Worm (Caenorhabditis elegans) whole organism, early embryonic: Measurements from ENCODE around the gene C04A2.15.

Experiments used
- B0310.2 ChIP-seq: sonication (generic microtip); optimal IDR thresholded peaks from 2 replicates; lab custom pipeline; 2016; ENCODE audit warnings: mild to moderate bottlenecking, missing genetic modification characterization, missing compliant biosample characterization
- F13C5.2 ChIP-seq: sonication (generic microtip); optimal IDR thresholded peaks from 2 replicates; lab custom pipeline; 2017; ENCODE audit warnings: mild to moderate bottlenecking, missing genetic modification characterization, inconsistent platforms, missing compliant biosample characterization
- aly-1 ChIP-seq: sonication (generic microtip); optimal IDR thresholded peaks from 2 replicates; lab custom pipeline; 2016; ENCODE audit warnings: missing genetic modification characterization, missing compliant biosample characterization
- ama-1 ChIP-seq: fragments of 150-350 bp; optimal IDR thresholded peaks from 2 replicates; lab custom pipeline; 2014
- ceh-13 ChIP-seq: fragments of 200-800 bp; sonication (Bioruptor generic); optimal IDR thresholded peaks from 2 replicates; lab custom pipeline; 2018; ENCODE audit warnings: mild to moderate bottlenecking, missing genetic modification characterization, missing compliant biosample characterization
- ceh-36 ChIP-seq: sonication (generic microtip); optimal IDR thresholded peaks from 2 replicates; lab custom pipeline; 2016; ENCODE audit warnings: missing genetic modification characterization, inconsistent platforms, missing compliant biosample characterization
- ets-7 ChIP-seq: sonication (generic microtip); optimal IDR thresholded peaks from 2 replicates; lab custom pipeline; 2016; ENCODE audit warnings: missing genotype, missing genetic modification characterization, missing compliant biosample characterization
- flt-1 ChIP-seq: fragments of 200-800 bp; sonication (Bioruptor generic); IDR thresholded peaks from 2 replicates; pipeline ENCODE4 v1.3.6; 2022; ENCODE audit warnings: missing genetic modification characterization, missing compliant biosample characterization
- hmbx-1 ChIP-seq: sonication (generic microtip); optimal IDR thresholded peaks from 2 replicates; lab custom pipeline; 2016; ENCODE audit warnings: mild to moderate bottlenecking, missing genetic modification characterization, missing compliant biosample characterization
- hmg-4 ChIP-seq: fragments of 200-800 bp; sonication (Bioruptor generic); optimal IDR thresholded peaks from 2 replicates; lab custom pipeline; 2018; ENCODE audit warnings: mild to moderate bottlenecking, missing genetic modification characterization, missing compliant biosample characterization
- hnd-1 ChIP-seq: sonication (generic microtip); optimal IDR thresholded peaks from 2 replicates; lab custom pipeline; 2016; ENCODE audit warnings: missing genetic modification characterization, missing compliant biosample characterization
- pes-1 ChIP-seq: fragments of 200-800 bp; sonication (Bioruptor generic); IDR thresholded peaks from 2 replicates; pipeline ENCODE4 v1.3.6; 2022; ENCODE audit warnings: missing genetic modification reagents, missing genetic modification characterization, missing compliant biosample characterization
- scrt-1 ChIP-seq: fragments of 200-800 bp; sonication (Bioruptor generic); IDR thresholded peaks from 2 replicates; pipeline ENCODE4 v1.3.6; 2022; ENCODE audit warnings: missing genetic modification characterization, missing compliant biosample characterization
- sea-1 ChIP-seq: fragments of 200-800 bp; sonication (Bioruptor generic); conservative IDR thresholded peaks from 2 replicates; pipeline ENCODE4 v1.3.6; 2022; ENCODE audit warnings: missing genetic modification characterization, missing compliant biosample characterization
- tbx-11 ChIP-seq: fragments of 200-800 bp; sonication (Bioruptor generic); IDR thresholded peaks from 2 replicates; pipeline ENCODE4 v1.3.6; 2022; ENCODE audit warnings: missing genetic modification characterization, missing compliant biosample characterization
- tbx-37 ChIP-seq: fragments of 200-800 bp; sonication (Bioruptor generic); conservative IDR thresholded peaks from 2 replicates; pipeline ENCODE4 v1.3.6; 2022; ENCODE audit warnings: missing genetic modification reagents, missing genetic modification characterization, missing compliant biosample characterization
- tra-4 ChIP-seq: sonication (generic microtip); optimal IDR thresholded peaks from 2 replicates; lab custom pipeline; 2017; ENCODE audit warnings: missing genetic modification characterization, missing compliant biosample characterization

The C04A2.15 gene

DNA sequence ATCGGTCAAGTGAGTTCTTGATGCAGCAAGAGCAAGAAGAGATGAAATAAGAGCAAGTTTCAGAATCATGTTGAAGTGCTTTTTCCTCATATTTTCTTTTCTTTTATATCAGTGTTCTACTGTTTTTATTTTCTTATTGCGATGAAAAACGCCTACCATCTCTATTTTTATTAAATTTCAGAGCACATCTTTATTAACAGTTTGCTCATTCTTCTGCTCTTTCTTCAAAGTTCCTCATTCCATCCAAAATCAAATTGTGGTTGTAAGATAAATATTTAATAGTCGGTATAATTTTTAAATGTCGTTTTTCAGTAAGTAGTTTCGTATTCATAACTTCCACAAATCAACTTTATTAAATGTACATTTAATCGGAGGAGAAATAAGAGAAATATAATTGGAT, 20.5 kb downstream of the C04A2.15 start, which contains the start of gene C44B7.5:
Gene C44B7.5 (minus strand): TSS at position 101 of the 400 bp plus-strand sequence.
- TF ChIP-seq hmbx-1: no peak
- TF ChIP-seq hnd-1 (tag; lab: Kevin White, UChicago): no peak
- no peak for TF ChIP-seq tbx-37 (GFP tag; lab: Robert Waterston, UW)
- TF ChIP-seq hmg-4 (GFP tag; lab: Kevin White, UChicago): no peak
- no peak for TF ChIP-seq ceh-13 (GFP tag; lab: Kevin White, UChicago)
- TF ChIP-seq tbx-11 (GFP tag; lab: Robert Waterston, UW): no peak
- no peak for TF ChIP-seq pes-1 (GFP tag; lab: Robert Waterston, UW)
- no peak for TF ChIP-seq tra-4 (tag; lab: Kevin White, UChicago)
- TF ChIP-seq B0310.2 (tag; lab: Kevin White, UChicago): no peak
- no peak for TF ChIP-seq scrt-1 (GFP tag; lab: Robert Waterston, UW)
- TF ChIP-seq ceh-36 (tag; lab: Kevin White, UChicago): no peak
- TF ChIP-seq sea-1 (GFP tag; lab: Robert Waterston, UW): no peak
- TF ChIP-seq F13C5.2 (tag; lab: Kevin White, UChicago): no peak
- no peak for TF ChIP-seq ets-7
- TF ChIP-seq ama-1 (lab: Kevin White, UChicago): no peak
- no peak for TF ChIP-seq aly-1
- no peak for TF ChIP-seq flt-1

- TF ChIP-seq tra-4 (tag; lab: Kevin White, UChicago): no peak
- TF ChIP-seq B0310.2 (tag; lab: Kevin White, UChicago): no peak
- no peak for TF ChIP-seq flt-1
- no peak for TF ChIP-seq scrt-1 (GFP tag; lab: Robert Waterston, UW)
- no peak for TF ChIP-seq ets-7
- TF ChIP-seq pes-1 (GFP tag; lab: Robert Waterston, UW): no peak
- no peak for TF ChIP-seq F13C5.2 (tag; lab: Kevin White, UChicago)
- TF ChIP-seq sea-1 (GFP tag; lab: Robert Waterston, UW): no peak
- no peak for TF ChIP-seq tbx-11 (GFP tag; lab: Robert Waterston, UW)
- TF ChIP-seq ama-1 (lab: Kevin White, UChicago): no peak
- TF ChIP-seq ceh-13 (GFP tag; lab: Kevin White, UChicago): no peak
These were observed 24.9 kb downstream of the C04A2.15 start, which contains the start of gene slc-36.5 for ce11 chrII:6876957-6877356. Gene slc-36.5, minus strand, starts transcription at chrII:6877057.

ce11 chrII:6877881-6878280, 25.8 kb downstream of the C04A2.15 start:
- TF ChIP-seq scrt-1 (GFP tag; lab: Robert Waterston, UW) (no peak), pes-1 (GFP tag; lab: Robert Waterston, UW) (no peak), ceh-13 (GFP tag; lab: Kevin White, UChicago) (no peak), ceh-36 (tag; lab: Kevin White, UChicago) (no peak), flt-1 (no peak), aly-1 (no peak), ets-7 (no peak), F13C5.2 (tag; lab: Kevin White, UChicago) (no peak)

- no peak for TF ChIP-seq pes-1 (GFP tag; lab: Robert Waterston, UW)
- TF ChIP-seq ama-1 (lab: Kevin White, UChicago): no peak
- TF ChIP-seq tra-4 (tag; lab: Kevin White, UChicago): no peak
- TF ChIP-seq ceh-36 (tag; lab: Kevin White, UChicago): no peak
- no peak for TF ChIP-seq tbx-11 (GFP tag; lab: Robert Waterston, UW)
- no peak for TF ChIP-seq hnd-1 (tag; lab: Kevin White, UChicago)
These were observed 28.0 kb downstream of the C04A2.15 start, which contains the start of gene C44B7.7 for ce11 chrII:6880067-6880466. Gene C44B7.7, minus strand, starts transcription at chrII:6880167.

DNA sequence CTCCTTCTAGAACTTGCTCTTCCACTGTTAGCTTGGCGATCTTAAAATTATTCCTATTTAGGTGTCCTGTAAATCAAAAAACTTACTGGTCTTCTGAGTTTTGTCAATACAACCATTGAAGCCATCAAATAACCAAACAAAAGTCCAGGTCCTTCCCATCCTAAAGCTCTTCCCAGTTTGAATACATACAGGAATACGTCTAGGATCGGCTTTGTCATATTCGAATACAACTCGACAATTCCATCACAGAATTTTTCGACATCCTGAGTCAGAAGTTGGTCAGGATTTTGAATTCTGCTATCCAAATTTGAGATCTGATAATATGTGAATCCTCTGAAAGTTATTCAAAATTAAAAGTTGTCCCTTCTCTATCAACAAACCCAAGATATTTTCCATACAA, 30.3 kb downstream of the C04A2.15 start:
- TF ChIP-seq B0310.2 (tag; lab: Kevin White, UChicago): no peak
- no peak for TF ChIP-seq ama-1 (lab: Kevin White, UChicago)
- TF ChIP-seq ceh-36 (tag; lab: Kevin White, UChicago): no peak
- no peak for TF ChIP-seq tra-4 (tag; lab: Kevin White, UChicago)
- no peak for TF ChIP-seq scrt-1 (GFP tag; lab: Robert Waterston, UW)
- no peak for TF ChIP-seq flt-1
- TF ChIP-seq sea-1 (GFP tag; lab: Robert Waterston, UW): no peak
- TF ChIP-seq aly-1: no peak
- no peak for TF ChIP-seq F13C5.2 (tag; lab: Kevin White, UChicago)
- no peak for TF ChIP-seq ceh-13 (GFP tag; lab: Kevin White, UChicago)
- no peak for TF ChIP-seq ets-7

DNA sequence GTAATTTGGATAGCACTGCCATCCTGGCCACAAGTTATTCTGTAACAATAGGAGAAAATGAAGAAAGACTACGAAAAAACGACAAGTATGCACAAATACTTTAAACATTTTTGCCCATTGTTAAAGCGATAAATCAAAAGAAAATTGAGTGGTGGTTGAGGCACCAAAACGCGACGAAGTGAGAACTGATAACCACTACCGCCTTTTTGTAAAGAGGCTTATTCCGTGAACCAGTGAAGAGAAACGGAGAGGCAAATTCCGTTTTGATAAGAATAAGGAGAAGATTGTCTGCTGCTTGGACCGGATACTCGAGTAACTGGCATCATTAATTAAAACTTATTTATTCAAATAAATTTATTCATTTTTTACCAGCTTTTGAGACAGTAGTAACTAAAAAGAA, 31.7 kb downstream of the C04A2.15 start, which contains the start of gene pmp-1:
Gene pmp-1 (minus strand): TSS at position 39 of the 400 bp plus-strand sequence.
- no peak for TF ChIP-seq scrt-1 (GFP tag; lab: Robert Waterston, UW)
- TF ChIP-seq tbx-11 (GFP tag; lab: Robert Waterston, UW): no peak
- no peak for TF ChIP-seq ceh-36 (tag; lab: Kevin White, UChicago)
- no peak for TF ChIP-seq flt-1
- TF ChIP-seq hmbx-1: no peak
- no peak for TF ChIP-seq pes-1 (GFP tag; lab: Robert Waterston, UW)
- no peak for TF ChIP-seq sea-1 (GFP tag; lab: Robert Waterston, UW)
- TF ChIP-seq F13C5.2 (tag; lab: Kevin White, UChicago): no peak
- TF ChIP-seq ceh-13 (GFP tag; lab: Kevin White, UChicago): no peak
- TF ChIP-seq tra-4 (tag; lab: Kevin White, UChicago): no peak
- no peak for TF ChIP-seq hnd-1 (tag; lab: Kevin White, UChicago)
- no peak for TF ChIP-seq ets-7
- TF ChIP-seq hmg-4 (GFP tag; lab: Kevin White, UChicago): no peak
- TF ChIP-seq B0310.2 (tag; lab: Kevin White, UChicago): no peak
- TF ChIP-seq tbx-37 (GFP tag; lab: Robert Waterston, UW): no peak
- TF ChIP-seq ama-1 (lab: Kevin White, UChicago): no peak
- TF ChIP-seq aly-1: no peak

ce11 chrII:6884568-6884967, 32.5 kb downstream of the C04A2.15 start:
- no peak for TF ChIP-seq hnd-1 (tag; lab: Kevin White, UChicago)
- TF ChIP-seq ceh-13 (GFP tag; lab: Kevin White, UChicago): no peak
- no peak for TF ChIP-seq ama-1 (lab: Kevin White, UChicago)
- TF ChIP-seq scrt-1 (GFP tag; lab: Robert Waterston, UW): no peak
- no peak for TF ChIP-seq aly-1
- no peak for TF ChIP-seq sea-1 (GFP tag; lab: Robert Waterston, UW)
- TF ChIP-seq ceh-36 (tag; lab: Kevin White, UChicago): no peak
- TF ChIP-seq tbx-11 (GFP tag; lab: Robert Waterston, UW): no peak
